Fruit fly (Drosophila melanogaster) whole organism, wandering third instar larva: ENCODE measurements around the gene CG14841.

Source experiments
- Hr78 ChIP-seq: fragments of >200 bp; optimal IDR thresholded peaks from 2 replicates; lab custom pipeline; 2017; ENCODE audit warnings: missing biosample characterization, missing genetic modification characterization
- ey ChIP-seq: fragments of 200-800 bp; sonication (Bioruptor generic); optimal IDR thresholded peaks from 2 replicates; lab custom pipeline; 2016; ENCODE audit warnings: missing biosample characterization, missing genetic modification characterization
- lola ChIP-seq: fragments of >200 bp; optimal IDR thresholded peaks from 2 replicates; lab custom pipeline; 2017; ENCODE audit warnings: missing biosample characterization, missing genetic modification characterization

DNA sequence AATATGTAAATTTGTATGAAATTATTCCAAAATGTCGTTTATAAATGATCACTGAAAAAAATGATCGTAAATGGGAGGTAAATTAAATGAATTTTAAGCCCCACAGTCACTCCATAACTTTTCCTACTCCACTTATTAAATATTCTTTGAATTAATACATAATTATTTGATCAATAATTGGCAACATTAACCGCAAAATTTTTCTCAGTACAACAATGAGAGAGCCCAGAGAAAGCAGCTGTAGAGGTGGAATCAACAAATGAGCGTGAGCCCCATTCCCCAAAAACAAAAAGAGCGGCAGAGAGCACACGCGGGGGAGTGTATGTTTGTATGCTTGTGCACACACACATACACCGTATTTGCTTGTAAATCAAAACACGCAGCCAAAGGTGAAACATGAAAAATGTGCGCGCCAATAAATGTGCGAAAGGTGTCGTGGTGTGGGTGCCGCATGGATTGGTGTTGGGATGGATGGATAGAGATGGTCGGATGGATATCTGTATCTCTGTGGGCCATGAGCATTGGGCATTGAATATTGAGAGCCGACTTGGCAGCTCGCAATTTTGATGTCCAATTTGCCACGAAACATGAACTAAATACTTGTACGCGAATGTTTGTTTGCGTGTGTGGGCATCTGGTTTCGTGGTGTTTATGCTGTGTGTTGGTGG is 21.7 kb upstream of the CG14841 start:
- TF ChIP-seq ey (GFP tag; lab: Kevin White, UChicago) = peak; percentile 96
- TF ChIP-seq lola (GFP tag; lab: Kevin White, UChicago) = no peak
- no peak for TF ChIP-seq Hr78 (GFP tag; lab: Kevin White, UChicago)
